Worm (Caenorhabditis elegans): ENCODE measurements around the gene str-198.

DNA sequence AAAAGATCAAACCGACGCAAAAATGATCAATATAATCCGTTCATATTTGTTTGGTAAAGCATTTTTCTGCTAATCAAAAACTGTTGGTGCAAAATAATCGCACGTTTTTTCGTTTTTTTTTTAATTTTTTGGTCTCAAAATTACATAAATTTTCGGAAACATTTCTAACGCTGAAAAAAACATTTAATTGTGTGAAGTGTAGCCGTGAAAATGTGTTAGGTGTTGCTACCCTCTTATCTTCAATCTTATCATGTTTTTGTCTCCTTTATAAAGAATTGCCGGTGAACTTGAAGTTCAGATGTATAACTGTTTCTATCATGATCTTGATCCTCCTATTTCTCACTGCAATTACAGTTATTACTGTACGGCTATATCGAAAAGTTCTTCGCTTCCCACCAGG is 21.3 kb downstream of the str-198 start, which contains the start of gene cyp-35D1:
- TF ChIP-seq attf-4 (tag; optimal IDR thresholded peaks at IDR 0.05) (no peak), hlh-11 (tag; optimal IDR thresholded peaks at IDR 0.05) (no peak), arid-1 (GFP tag; conservative IDR thresholded peaks at IDR 0.05) (no peak), unc-62 (GFP tag; optimal IDR thresholded peaks at IDR 0.05 in 1 of 2) (no peak), unc-62 (tag; optimal IDR thresholded peaks at IDR 0.05) (no peak), snpc-4 (tag; optimal IDR thresholded peaks at IDR 0.05) (no peak)

All from whole organism, L4 larva.